Fruit fly (Drosophila melanogaster) whole organism, pupa: ENCODE measurements around the gene Torsin.

ENCODE experiments used
- CG10348 ChIP-seq: fragments of 200-800 bp; sonication (Bioruptor generic); IDR thresholded peaks from 2 replicates; pipeline ENCODE4 v1.3.6; 2022; ENCODE audit warnings: missing biosample characterization, missing genetic modification characterization
- CG12605 ChIP-seq: fragments of 200-800 bp; sonication (Bioruptor generic); IDR thresholded peaks from 2 replicates; pipeline ENCODE4 v1.3.6; 2022; ENCODE audit warnings: missing biosample characterization, missing genetic modification characterization
- CG13204 ChIP-seq: fragments of 200-800 bp; sonication (Bioruptor generic); optimal IDR thresholded peaks from 2 replicates; lab custom pipeline; 2018; ENCODE audit warnings: missing biosample characterization, mild to moderate bottlenecking, missing genetic modification characterization, moderate library complexity
- CG14655 ChIP-seq: fragments of 200-800 bp; sonication (Bioruptor generic); optimal IDR thresholded peaks from 3 replicates; lab custom pipeline; 2017; ENCODE audit warnings: mild to moderate bottlenecking, missing biosample characterization, missing genetic modification reagents, missing genetic modification characterization
- CG15710 ChIP-seq: fragments of 200-800 bp; sonication (Bioruptor generic); optimal IDR thresholded peaks from 2 replicates; lab custom pipeline; 2018; ENCODE audit warnings: missing biosample characterization, mild to moderate bottlenecking, missing genetic modification characterization, moderate library complexity
- CG17806 ChIP-seq: fragments of 200-800 bp; sonication (Bioruptor generic); optimal IDR thresholded peaks from 2 replicates; lab custom pipeline; 2018; ENCODE audit warnings: missing biosample characterization, mild to moderate bottlenecking, missing genetic modification characterization, moderate library complexity
- CG32121 ChIP-seq: fragments of 200-800 bp; sonication (Bioruptor generic); IDR thresholded peaks from 2 replicates; pipeline ENCODE4 v1.3.6; 2022; ENCODE audit warnings: missing biosample characterization, missing genetic modification characterization
- CG34367 ChIP-seq: fragments of 200-800 bp; sonication (Bioruptor generic); optimal IDR thresholded peaks from 2 replicates; lab custom pipeline; 2018; ENCODE audit warnings: missing biosample characterization, mild to moderate bottlenecking, missing genetic modification characterization
- CG4496 ChIP-seq: fragments of 200-800 bp; sonication (Bioruptor generic); IDR thresholded peaks from 3 replicates; pipeline ENCODE4 v1.3.6; 2022; ENCODE audit warnings: missing biosample characterization, missing genetic modification characterization
- CG8159 ChIP-seq: fragments of 200-800 bp; sonication (Bioruptor generic); optimal IDR thresholded peaks from 3 replicates; lab custom pipeline; 2018; ENCODE audit warnings: missing biosample characterization, mild to moderate bottlenecking, missing genetic modification characterization, moderate library complexity
- CG8301 ChIP-seq: fragments of 200-800 bp; sonication (Bioruptor generic); optimal IDR thresholded peaks from 2 replicates; lab custom pipeline; 2018; ENCODE audit warnings: missing biosample characterization, mild to moderate bottlenecking, missing genetic modification characterization
- CG9948 ChIP-seq: fragments of 200-800 bp; sonication (Bioruptor generic); optimal IDR thresholded peaks from 2 replicates; lab custom pipeline; 2018; ENCODE audit warnings: missing biosample characterization, mild to moderate bottlenecking, missing genetic modification characterization, moderate library complexity
- D1 ChIP-seq: fragments of 200-800 bp; sonication (Bioruptor generic); optimal IDR thresholded peaks from 2 replicates; lab custom pipeline; 2018; ENCODE audit warnings: missing biosample characterization, mild to moderate bottlenecking, missing genetic modification characterization, moderate library complexity
- EcR ChIP-seq: fragments of 200-800 bp; sonication (Bioruptor generic); optimal IDR thresholded peaks from 3 replicates; lab custom pipeline; 2019; ENCODE audit warnings: missing biosample characterization, missing genetic modification characterization, mild to moderate bottlenecking, moderate library complexity, missing genetic modification reagents
- Ets98B ChIP-seq: fragments of 200-800 bp; sonication (Bioruptor generic); IDR thresholded peaks from 2 replicates; pipeline ENCODE4 v1.3.6; 2022; ENCODE audit warnings: missing biosample characterization, missing genetic modification characterization
- Pif1A ChIP-seq: fragments of 200-800 bp; sonication (Bioruptor generic); optimal IDR thresholded peaks from 3 replicates; lab custom pipeline; 2016; ENCODE audit warnings: missing biosample characterization, missing genetic modification characterization
- Pif1B ChIP-seq: fragments of 200-800 bp; sonication (Bioruptor generic); optimal IDR thresholded peaks from 3 replicates; lab custom pipeline; 2016; ENCODE audit warnings: missing biosample characterization, missing genetic modification characterization
- Snoo ChIP-seq: fragments of 200-800 bp; sonication (Bioruptor generic); optimal IDR thresholded peaks from 3 replicates; lab custom pipeline; 2017; ENCODE audit warnings: missing biosample characterization, mild to moderate bottlenecking, missing genetic modification characterization, inconsistent platforms
- fd96Ca ChIP-seq: fragments of 200-800 bp; sonication (Bioruptor generic); IDR thresholded peaks from 3 replicates; pipeline ENCODE4 v1.3.6; 2022; ENCODE audit warnings: missing biosample characterization, missing genetic modification characterization
- gl ChIP-seq: fragments of 200-800 bp; sonication (Bioruptor generic); optimal IDR thresholded peaks from 2 replicates; lab custom pipeline; 2018; ENCODE audit warnings: missing biosample characterization, mild to moderate bottlenecking, missing genetic modification characterization
- rn ChIP-seq: fragments of 200-800 bp; sonication (Bioruptor generic); IDR thresholded peaks from 2 replicates; pipeline ENCODE4 v1.3.6; 2022; ENCODE audit warnings: missing biosample characterization, missing genetic modification characterization

Torsin gene

dm6 chrX:4614325-4614724 is 35.5 kb downstream of the Torsin start:
- TF ChIP-seq fd96Ca (GFP tag; lab: Robert Waterston, UW) (peak; percentile 40; the same call in 2 of the 3 replicates), CG32121 (peak; percentile 57; the same call in 1 of the 2 replicates), CG4496 (GFP tag; lab: Robert Waterston, UW) (peak; percentile 41; the same call in 1 of the 3 replicates), CG17806 (tag; lab: Kevin White, UChicago) (no peak)
- TF ChIP-seq, all 21 proteins: peak for 3

- TF ChIP-seq fd96Ca (GFP tag; lab: Robert Waterston, UW) (no peak), CG8301 (tag; lab: Kevin White, UChicago) (no peak), gl (tag; lab: Kevin White, UChicago) (no peak), Snoo (tag; lab: Kevin White, UChicago) (no peak), CG12605 (GFP tag; lab: Robert Waterston, UW) (no peak), CG8159 (tag; lab: Kevin White, UChicago) (no peak), CG32121 (no peak), CG10348 (GFP tag; lab: Robert Waterston, UW) (no peak), Ets98B (GFP tag; lab: Robert Waterston, UW) (no peak), CG4496 (GFP tag; lab: Robert Waterston, UW) (no peak), rn (no peak), Pif1A (GFP tag; lab: Kevin White, UChicago) (no peak), EcR (GFP tag; lab: Kevin White, UChicago) (no peak), Pif1B (GFP tag; lab: Kevin White, UChicago) (no peak), CG17806 (tag; lab: Kevin White, UChicago) (no peak), D1 (tag; lab: Kevin White, UChicago) (no peak), CG34367 (tag; lab: Kevin White, UChicago) (no peak), CG14655 (GFP tag; lab: Kevin White, UChicago) (no peak), CG15710 (no peak), CG13204 (GFP tag; lab: Kevin White, UChicago) (no peak)
Observed at dm6 chrX:4613613-4614012, 36.2 kb downstream of the Torsin start.

- TF ChIP-seq CG34367 (tag; lab: Kevin White, UChicago) (no peak), CG17806 (tag; lab: Kevin White, UChicago) (no peak), rn (no peak), Ets98B (GFP tag; lab: Robert Waterston, UW) (no peak), CG13204 (GFP tag; lab: Kevin White, UChicago) (no peak), D1 (tag; lab: Kevin White, UChicago) (no peak), Snoo (tag; lab: Kevin White, UChicago) (no peak), CG8159 (tag; lab: Kevin White, UChicago) (no peak), CG10348 (GFP tag; lab: Robert Waterston, UW) (no peak), fd96Ca (GFP tag; lab: Robert Waterston, UW) (no peak)
- TF ChIP-seq, all 21 proteins: peak for 0
Observed at dm6 chrX:4612454-4612853, 37.4 kb downstream of the Torsin start.

dm6 chrX:4610481-4610880 is 39.4 kb downstream of the Torsin start:
- TF ChIP-seq CG17806 (tag; lab: Kevin White, UChicago) (no peak), fd96Ca (GFP tag; lab: Robert Waterston, UW) (no peak), Pif1A (GFP tag; lab: Kevin White, UChicago) (no peak), D1 (tag; lab: Kevin White, UChicago) (no peak), CG10348 (GFP tag; lab: Robert Waterston, UW) (no peak), CG13204 (GFP tag; lab: Kevin White, UChicago) (no peak), CG14655 (GFP tag; lab: Kevin White, UChicago) (no peak), Pif1B (GFP tag; lab: Kevin White, UChicago) (no peak), rn (no peak), CG4496 (GFP tag; lab: Robert Waterston, UW) (no peak), Ets98B (GFP tag; lab: Robert Waterston, UW) (no peak), CG8159 (tag; lab: Kevin White, UChicago) (no peak), CG12605 (GFP tag; lab: Robert Waterston, UW) (no peak), CG9948 (tag; lab: Kevin White, UChicago) (no peak), gl (tag; lab: Kevin White, UChicago) (no peak), EcR (GFP tag; lab: Kevin White, UChicago) (no peak), CG34367 (tag; lab: Kevin White, UChicago) (no peak), CG15710 (no peak), CG8301 (tag; lab: Kevin White, UChicago) (no peak), Snoo (tag; lab: Kevin White, UChicago) (no peak)

- TF ChIP-seq CG15710 (no peak), CG32121 (no peak)
Observed at dm6 chrX:4609737-4610136, 40.1 kb downstream of the Torsin start.

DNA sequence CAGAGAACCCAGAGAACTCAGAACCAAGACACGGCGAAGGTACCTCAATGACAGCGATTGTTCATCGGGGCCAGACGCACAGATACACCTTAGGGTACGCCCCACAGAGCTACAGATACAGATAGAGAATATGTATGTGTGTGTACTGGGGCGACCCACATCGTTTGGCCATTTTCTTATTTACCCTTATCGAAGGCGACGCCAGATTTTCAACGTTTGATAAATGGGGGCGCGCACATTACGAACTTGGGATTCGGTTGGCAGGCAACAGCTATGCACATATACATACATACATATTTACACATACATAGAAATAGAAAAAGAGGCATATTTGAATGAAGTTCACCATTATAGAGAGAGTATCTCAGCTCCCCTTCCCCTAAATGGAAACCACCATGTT is 43.4 kb downstream of the Torsin start:
- TF ChIP-seq Pif1B (GFP tag; lab: Kevin White, UChicago) (no peak), CG9948 (tag; lab: Kevin White, UChicago) (no peak), CG10348 (GFP tag; lab: Robert Waterston, UW) (no peak), CG4496 (GFP tag; lab: Robert Waterston, UW) (no peak), D1 (tag; lab: Kevin White, UChicago) (no peak), CG14655 (GFP tag; lab: Kevin White, UChicago) (no peak), CG17806 (tag; lab: Kevin White, UChicago) (no peak), EcR (GFP tag; lab: Kevin White, UChicago) (no peak), gl (tag; lab: Kevin White, UChicago) (no peak), CG8301 (tag; lab: Kevin White, UChicago) (no peak), Snoo (tag; lab: Kevin White, UChicago) (no peak), Pif1A (GFP tag; lab: Kevin White, UChicago) (no peak), CG8159 (tag; lab: Kevin White, UChicago) (no peak)
